Fruit fly (Drosophila melanogaster): ENCODE measurements around the gene Hsp23.

The Hsp23 gene

dm6 chr3L:9381602-9382001 lies at the start of gene Hsp23:
Gene Hsp23 (plus strand): TSS chr3L:9381882.
- TF ChIP-seq noc (tag; optimal IDR thresholded peaks at IDR 0.05) = no peak

dm6 chr3L:9333745-9334382 lies 47.8 kb upstream of the Hsp23 start, which contains the start of gene PGRP-LA:
Gene PGRP-LA (plus strand): TSS chr3L:9334332.
- no peak for TF ChIP-seq noc (tag; optimal IDR thresholded peaks at IDR 0.05)

- TF ChIP-seq noc (tag; optimal IDR thresholded peaks at IDR 0.05) = peak; percentile 24
These were observed 46.0 kb upstream of the Hsp23 start for dm6 chr3L:9335711-9336110.

DNA sequence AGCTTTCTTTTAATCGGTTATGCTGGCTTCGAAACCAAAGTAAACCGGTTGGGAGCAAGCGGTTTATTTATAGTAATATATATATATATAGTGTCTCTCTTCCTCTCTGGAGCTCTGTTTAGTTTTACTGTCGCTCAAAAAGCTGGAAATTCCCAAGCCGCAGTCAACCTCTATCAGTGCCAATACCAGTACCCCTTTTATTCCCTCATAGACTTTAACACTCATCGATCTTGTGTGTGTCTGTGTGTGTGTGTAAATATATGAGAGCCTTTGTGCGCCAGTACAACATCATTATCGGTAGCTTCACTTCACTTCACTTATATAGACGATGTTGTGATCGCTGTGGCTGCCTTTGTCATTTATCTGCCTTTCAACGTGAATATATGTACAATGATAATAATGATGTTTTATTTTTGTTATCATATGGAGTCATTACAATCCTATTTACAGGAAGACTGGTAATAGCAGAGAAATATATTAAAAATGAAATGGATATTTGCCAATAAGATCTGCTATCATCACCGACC lies 43.7 kb upstream of the Hsp23 start:
- TF ChIP-seq noc (tag; optimal IDR thresholded peaks at IDR 0.05) = no peak

DNA sequence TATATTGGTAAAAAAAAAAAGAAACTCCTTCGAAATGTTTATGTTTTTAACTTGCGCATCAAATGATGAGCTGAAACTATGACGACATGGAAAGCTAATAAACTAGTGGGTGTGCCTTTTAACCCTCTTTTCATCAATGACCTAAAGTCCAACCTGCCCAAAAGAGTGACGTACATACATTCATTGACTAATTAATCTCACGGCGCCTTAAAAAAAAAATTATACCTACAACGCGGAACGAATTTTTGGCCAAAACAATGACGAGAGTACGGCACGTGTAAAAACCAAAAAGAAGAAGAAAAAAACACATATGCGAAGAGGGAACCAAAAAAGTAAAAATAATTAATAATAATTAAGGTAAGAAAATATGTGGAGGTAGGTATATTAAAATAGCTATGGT lies 43.2 kb upstream of the Hsp23 start, which contains the start of gene PGRP-LC:
TSS of gene PGRP-LC (plus strand) at position 301 of the 400 bp plus-strand sequence.
- TF ChIP-seq noc (tag; optimal IDR thresholded peaks at IDR 0.05) = no peak

dm6 chr3L:9339021-9339420 lies 42.7 kb upstream of the Hsp23 start:
- peak; percentile 70 for TF ChIP-seq noc (tag; optimal IDR thresholded peaks at IDR 0.05)

DNA sequence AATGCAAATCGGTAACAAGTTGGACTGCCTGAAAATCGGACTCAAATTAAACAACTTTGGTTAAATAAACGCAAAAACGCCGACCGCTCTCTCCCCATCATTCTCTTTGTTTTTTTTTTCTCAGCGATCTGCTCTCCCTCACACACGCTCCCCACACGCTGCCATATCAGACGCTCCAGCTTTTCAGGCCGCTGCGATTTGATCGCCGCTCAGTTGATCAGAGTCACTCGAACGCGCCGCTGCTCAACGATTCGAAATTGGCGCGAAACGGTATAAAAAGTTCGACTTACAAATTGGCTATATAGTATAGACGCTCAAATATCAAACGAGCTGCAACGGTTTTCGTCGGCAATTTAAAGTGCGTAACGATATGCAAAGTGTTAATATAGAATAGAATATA lies 41.5 kb upstream of the Hsp23 start:
- TF ChIP-seq noc (tag; optimal IDR thresholded peaks at IDR 0.05) = no peak

DNA sequence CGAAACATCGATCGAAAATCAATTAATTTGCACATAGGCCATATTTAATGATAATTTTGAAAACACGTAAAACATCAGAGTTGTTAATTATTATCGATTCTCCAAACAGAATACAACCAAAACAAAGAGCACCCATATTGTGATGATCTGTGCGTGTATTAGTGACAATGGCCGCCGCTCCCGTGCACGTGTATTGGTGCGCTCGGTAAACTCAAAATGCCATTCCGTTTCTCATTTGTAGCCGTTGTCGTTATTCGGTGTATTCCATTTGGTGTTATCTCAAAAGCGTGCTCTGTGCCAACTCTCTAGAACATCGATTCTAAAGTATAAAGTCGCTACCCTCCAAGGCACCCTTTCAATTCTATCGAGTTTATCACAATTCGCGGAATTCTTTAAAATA lies 40.8 kb upstream of the Hsp23 start:
- no peak for TF ChIP-seq noc (tag; optimal IDR thresholded peaks at IDR 0.05)

- TF ChIP-seq noc (tag; optimal IDR thresholded peaks at IDR 0.05) = no peak
These were observed 37.7 kb upstream of the Hsp23 start for dm6 chr3L:9343963-9344362.

dm6 chr3L:9345157-9345556 lies 36.5 kb upstream of the Hsp23 start:
- TF ChIP-seq noc (tag; optimal IDR thresholded peaks at IDR 0.05) = no peak

- TF ChIP-seq noc (tag; optimal IDR thresholded peaks at IDR 0.05) = peak; percentile 52
These were observed 32.4 kb upstream of the Hsp23 start, which contains the start of gene PGRP-LF for dm6 chr3L:9349314-9349733. Gene PGRP-LF (plus strand): TSS chr3L:9349609.

dm6 chr3L:9353733-9354132 lies 27.9 kb upstream of the Hsp23 start, which contains the start of gene CG32040:
Gene CG32040 (plus strand): TSS chr3L:9354033.
- no peak for TF ChIP-seq noc (tag; optimal IDR thresholded peaks at IDR 0.05)

DNA sequence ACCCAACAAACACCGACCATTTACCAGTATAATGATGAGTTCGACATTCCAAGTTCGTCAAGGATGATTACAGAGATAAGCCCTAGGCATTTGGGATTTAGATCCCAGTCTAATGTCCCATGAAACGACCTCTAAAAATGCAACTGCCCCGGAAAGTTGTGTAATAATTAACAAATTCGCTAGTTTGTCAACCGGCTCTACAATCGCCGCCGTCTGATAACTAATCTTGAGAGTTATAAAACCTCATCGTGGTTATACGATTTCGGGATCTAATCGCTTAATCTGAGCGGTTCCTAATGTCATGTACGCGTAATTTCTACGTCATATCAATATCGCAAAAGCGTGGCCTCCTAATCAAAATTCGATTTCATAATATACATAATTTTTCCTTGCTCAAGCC lies 26.1 kb upstream of the Hsp23 start:
- TF ChIP-seq noc (tag; optimal IDR thresholded peaks at IDR 0.05) = no peak

DNA sequence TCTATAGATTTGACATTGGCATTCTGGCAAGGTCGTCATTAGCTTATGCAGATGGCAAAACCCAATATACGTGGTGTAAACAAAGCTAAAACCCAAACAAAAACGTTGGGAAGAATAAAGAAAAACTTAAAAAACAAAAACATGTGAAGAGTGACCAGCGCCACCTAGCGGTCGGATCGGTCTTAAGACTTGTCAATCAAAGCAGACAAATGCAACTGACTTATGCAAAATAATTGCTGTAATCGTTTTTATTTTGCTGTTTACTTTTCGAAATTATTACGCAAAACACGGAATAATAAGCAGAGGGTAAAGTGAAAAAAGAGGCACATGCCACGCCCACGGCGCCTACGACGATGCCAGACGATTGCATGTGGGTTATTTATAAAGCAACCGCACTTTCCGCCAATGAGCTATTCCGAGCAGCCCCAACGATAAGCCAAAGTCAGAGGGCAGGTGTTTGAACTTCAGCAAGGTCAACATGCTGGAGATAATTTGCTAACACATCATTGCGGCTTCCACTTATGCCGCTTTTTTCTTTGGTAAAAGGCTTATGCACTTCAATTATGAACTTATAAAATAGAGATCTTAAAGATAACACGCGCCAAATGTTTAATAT lies 25.4 kb upstream of the Hsp23 start:
- no peak for TF ChIP-seq noc (tag; optimal IDR thresholded peaks at IDR 0.05)

dm6 chr3L:9357830-9358712 lies 23.6 kb upstream of the Hsp23 start:
- TF ChIP-seq noc (tag; optimal IDR thresholded peaks at IDR 0.05) = peak; percentile 37

dm6 chr3L:9358713-9359040 lies 23.0 kb upstream of the Hsp23 start, which contains the start of the genes UGP and Svip:
Gene UGP (minus strand): TSS chr3L:9358935.
Gene Svip (plus strand): TSS chr3L:9358999.
- no peak for TF ChIP-seq noc (tag; optimal IDR thresholded peaks at IDR 0.05)
